Fruit fly (Drosophila melanogaster) whole organism, embryonic: Measurements from ENCODE around the gene CG11843.
A peak's percentile ranks its signal among the peaks of the same experiment; 100 is the strongest.

Source experiments
- Aef1 ChIP-seq: fragments of 200-800 bp; sonication (Bioruptor generic); IDR thresholded peaks from 3 replicates; pipeline ENCODE4 v1.3.6; 2022; ENCODE audit warnings: missing biosample characterization, missing genetic modification characterization
- CG10274 ChIP-seq: fragments of 200-800 bp; sonication (Bioruptor generic); optimal IDR thresholded peaks from 3 replicates; lab custom pipeline; 2017; ENCODE audit warnings: missing biosample characterization, mild to moderate bottlenecking, missing genetic modification characterization
- CG10366 ChIP-seq: fragments of 200-800 bp; sonication (Bioruptor generic); IDR thresholded peaks from 2 replicates; pipeline ENCODE4 v1.3.6; 2022; ENCODE audit warnings: missing biosample characterization, missing genetic modification characterization
- CG12071 ChIP-seq: fragments of 200-800 bp; sonication (Bioruptor generic); optimal IDR thresholded peaks from 3 replicates; lab custom pipeline; 2018; ENCODE audit warnings: missing biosample characterization, mild to moderate bottlenecking, missing genetic modification characterization
- CG12942 ChIP-seq: fragments of 200-800 bp; sonication (Bioruptor generic); optimal IDR thresholded peaks from 3 replicates; lab custom pipeline; 2016; ENCODE audit warnings: missing biosample characterization, missing genetic modification characterization
- CG15514 ChIP-seq: fragments of 200-800 bp; sonication (Bioruptor generic); optimal IDR thresholded peaks from 3 replicates; lab custom pipeline; 2017; ENCODE audit warnings: missing biosample characterization, missing genetic modification characterization, mild to moderate bottlenecking, moderate library complexity, missing genetic modification reagents
- CG17359 ChIP-seq: fragments of 200-800 bp; sonication (Bioruptor generic); optimal IDR thresholded peaks from 3 replicates; lab custom pipeline; 2018; ENCODE audit warnings: missing biosample characterization, mild to moderate bottlenecking, missing genetic modification characterization, moderate library complexity
- CG17385 ChIP-seq: fragments of 200-800 bp; sonication (Bioruptor generic); optimal IDR thresholded peaks from 3 replicates; lab custom pipeline; 2018; ENCODE audit warnings: missing biosample characterization, mild to moderate bottlenecking, missing genetic modification characterization
- CG17829 ChIP-seq: fragments of 200-800 bp; optimal IDR thresholded peaks from 2 replicates; lab custom pipeline; 2019; ENCODE audit warnings: missing biosample characterization, mild to moderate bottlenecking, missing genetic modification characterization, moderate library complexity
- CG1792 ChIP-seq: fragments of 200-800 bp; sonication (Bioruptor generic); optimal IDR thresholded peaks from 2 replicates; lab custom pipeline; 2016; ENCODE audit warnings: missing biosample characterization, missing genetic modification characterization
- CG18476 ChIP-seq: fragments of 200-800 bp; sonication (Bioruptor generic); optimal IDR thresholded peaks from 2 replicates; lab custom pipeline; 2016; ENCODE audit warnings: missing biosample characterization, mild to moderate bottlenecking, missing genetic modification characterization
- CG31388 ChIP-seq: fragments of 200-800 bp; sonication (Bioruptor generic); optimal IDR thresholded peaks from 2 replicates; lab custom pipeline; 2016; ENCODE audit warnings: missing biosample characterization, missing genetic modification characterization
- CG32767 ChIP-seq: fragments of 200-800 bp; sonication (Bioruptor generic); IDR thresholded peaks from 2 replicates; pipeline ENCODE4 v1.3.6; 2022; ENCODE audit warnings: missing biosample characterization, missing genetic modification characterization
- CG3838 ChIP-seq: fragments of 200-800 bp; sonication (Bioruptor generic); optimal IDR thresholded peaks from 3 replicates; lab custom pipeline; 2016; ENCODE audit warnings: missing biosample characterization, missing genetic modification characterization
- CG3847 ChIP-seq: fragments of 200-800 bp; sonication (Bioruptor generic); IDR thresholded peaks from 2 replicates; pipeline ENCODE4 v1.3.6; 2022; ENCODE audit warnings: missing biosample characterization, missing genetic modification characterization
- CG4424 ChIP-seq: fragments of 200-800 bp; sonication (Bioruptor generic); optimal IDR thresholded peaks from 3 replicates; lab custom pipeline; 2016; ENCODE audit warnings: missing biosample characterization, missing genetic modification characterization
- CG7372 ChIP-seq: fragments of 200-800 bp; sonication (Bioruptor generic); IDR thresholded peaks from 2 replicates; pipeline ENCODE4 v1.3.6; 2022; ENCODE audit warnings: missing biosample characterization, missing genetic modification characterization
- CG7745 ChIP-seq: fragments of 200-800 bp; sonication (Bioruptor generic); optimal IDR thresholded peaks from 2 replicates; lab custom pipeline; 2018; ENCODE audit warnings: missing biosample characterization, mild to moderate bottlenecking, missing genetic modification characterization, moderate library complexity
- CG8290 ChIP-seq, 3 experiments: fragments of 200-800 bp; sonication (Bioruptor generic); optimal IDR thresholded peaks; 2 replicates each; lab custom pipeline; 2016 to 2019; ENCODE audit warnings: missing biosample characterization in 3 of 3, missing genetic modification characterization in 3 of 3, mild to moderate bottlenecking in 2 of 3, moderate library complexity in 1 of 3
- CG8359 ChIP-seq: fragments of 200-800 bp; sonication (Bioruptor generic); optimal IDR thresholded peaks from 2 replicates; lab custom pipeline; 2017; ENCODE audit warnings: missing biosample characterization, mild to moderate bottlenecking, missing genetic modification characterization, borderline replicate concordance
- CG8478 ChIP-seq: fragments of >200 bp; optimal IDR thresholded peaks from 2 replicates; lab custom pipeline; 2018
- CG8765 ChIP-seq: fragments of 200-800 bp; sonication (Bioruptor generic); IDR thresholded peaks from 2 replicates; pipeline ENCODE4 v1.3.6; 2022; ENCODE audit warnings: missing biosample characterization, missing genetic modification characterization
- CG8924 ChIP-seq: fragments of 200-800 bp; optimal IDR thresholded peaks from 3 replicates; lab custom pipeline; 2019; ENCODE audit warnings: missing biosample characterization, mild to moderate bottlenecking, missing genetic modification characterization, moderate library complexity
- CG9437 ChIP-seq: fragments of 200-800 bp; sonication (Bioruptor generic); optimal IDR thresholded peaks from 2 replicates; lab custom pipeline; 2018; ENCODE audit warnings: missing biosample characterization, mild to moderate bottlenecking, missing genetic modification characterization
- CkIIα-i1 ChIP-seq: fragments of 200-800 bp; sonication (Bioruptor generic); IDR thresholded peaks from 2 replicates; pipeline ENCODE4 v1.3.6; 2022; ENCODE audit warnings: missing biosample characterization, missing genetic modification characterization
- Dip2 ChIP-seq: fragments of 200-800 bp; sonication (Bioruptor generic); IDR thresholded peaks from 2 replicates; pipeline ENCODE4 v1.3.6; 2022; ENCODE audit warnings: missing biosample characterization, missing genetic modification characterization
- Elba2 ChIP-seq: fragments of 200-800 bp; sonication (Bioruptor generic); optimal IDR thresholded peaks from 3 replicates; lab custom pipeline; 2016; ENCODE audit warnings: missing biosample characterization, missing genetic modification characterization
- Fer1 ChIP-seq: fragments of 200-800 bp; sonication (Bioruptor generic); optimal IDR thresholded peaks from 2 replicates; lab custom pipeline; 2017; ENCODE audit warnings: missing biosample characterization, mild to moderate bottlenecking, missing genetic modification characterization
- Fer3 ChIP-seq: fragments of 200-800 bp; sonication (Bioruptor generic); optimal IDR thresholded peaks from 2 replicates; lab custom pipeline; 2018; ENCODE audit warnings: missing biosample characterization, mild to moderate bottlenecking, missing genetic modification characterization, moderate library complexity
- Hand ChIP-seq: fragments of 200-800 bp; sonication (Bioruptor generic); optimal IDR thresholded peaks from 2 replicates; lab custom pipeline; 2017; ENCODE audit warnings: mild to moderate bottlenecking, missing biosample characterization, missing genetic modification reagents, missing genetic modification characterization
- Lim3 ChIP-seq: fragments of 200-800 bp; sonication (Bioruptor generic); IDR thresholded peaks from 2 replicates; pipeline ENCODE4 v1.3.6; 2022; ENCODE audit warnings: missing biosample characterization, missing genetic modification characterization
- Mes4 ChIP-seq: fragments of 200-800 bp; sonication (Bioruptor generic); optimal IDR thresholded peaks from 2 replicates; lab custom pipeline; 2016; ENCODE audit warnings: missing biosample characterization, missing genetic modification characterization
- NC2α ChIP-seq: fragments of 200-800 bp; sonication (Bioruptor generic); optimal IDR thresholded peaks from 2 replicates; lab custom pipeline; 2016; ENCODE audit warnings: missing biosample characterization, missing genetic modification characterization
- Vsx1 ChIP-seq: fragments of 200-800 bp; sonication (Bioruptor generic); optimal IDR thresholded peaks from 2 replicates; lab custom pipeline; 2017; ENCODE audit warnings: missing biosample characterization, mild to moderate bottlenecking, missing genetic modification characterization, missing genetic modification reagents
- YL-1 ChIP-seq: fragments of 200-800 bp; sonication (Bioruptor generic); optimal IDR thresholded peaks from 3 replicates; lab custom pipeline; 2017; ENCODE audit warnings: missing biosample characterization, mild to moderate bottlenecking, missing genetic modification characterization
- bcd ChIP-seq: fragments of 200-800 bp; sonication (Bioruptor generic); optimal IDR thresholded peaks from 2 replicates; lab custom pipeline; 2017; ENCODE audit warnings: missing biosample characterization, mild to moderate bottlenecking, missing genetic modification characterization
- cad ChIP-seq: fragments of >200 bp; optimal IDR thresholded peaks from 2 replicates; lab custom pipeline; 2017; ENCODE audit warnings: missing biosample characterization, missing genetic modification characterization
- dysf ChIP-seq: fragments of 200-800 bp; sonication (Bioruptor generic); IDR thresholded peaks from 3 replicates; pipeline ENCODE4 v1.3.6; 2022; ENCODE audit warnings: missing biosample characterization, missing genetic modification characterization
- gce ChIP-seq: fragments of 200-800 bp; sonication (Bioruptor generic); IDR thresholded peaks from 3 replicates; pipeline ENCODE4 v1.3.6; 2022; ENCODE audit warnings: missing biosample characterization, missing genetic modification characterization
- gcm2 ChIP-seq: fragments of 200-800 bp; sonication (Bioruptor generic); optimal IDR thresholded peaks from 2 replicates; lab custom pipeline; 2016; ENCODE audit warnings: missing biosample characterization, missing genetic modification characterization
- hb ChIP-seq: fragments of 200-800 bp; sonication (Bioruptor generic); IDR thresholded peaks from 3 replicates; pipeline ENCODE4 v1.3.6; 2022; ENCODE audit warnings: missing biosample characterization, missing genetic modification characterization; ENCODE audit not compliant: partially characterized antibody
- nmo ChIP-seq: fragments of 200-800 bp; sonication (Bioruptor generic); optimal IDR thresholded peaks from 2 replicates; lab custom pipeline; 2018; ENCODE audit warnings: missing biosample characterization, mild to moderate bottlenecking, missing genetic modification characterization, moderate library complexity
- run ChIP-seq: fragments of 200-800 bp; sonication (Bioruptor generic); optimal IDR thresholded peaks from 3 replicates; lab custom pipeline; 2018; ENCODE audit warnings: missing biosample characterization, mild to moderate bottlenecking, missing genetic modification characterization
- sc ChIP-seq, 3 experiments: fragments of >200 bp in 2 of 3; fragments of 200-800 bp in 1 of 3; sonication (Bioruptor generic) in 1 of 3; optimal IDR thresholded peaks; 2 replicates in 2 of 3; 3 replicates in 1 of 3; lab custom pipeline; 2017; ENCODE audit warnings: mild to moderate bottlenecking in 1 of 3, missing biosample characterization in 1 of 3, missing genetic modification characterization in 1 of 3, missing genetic modification reagents in 1 of 3
- sr ChIP-seq: fragments of 200-800 bp; sonication (Bioruptor generic); IDR thresholded peaks from 3 replicates; pipeline ENCODE4 v1.3.6; 2022; ENCODE audit warnings: missing biosample characterization, missing genetic modification characterization
- tgo ChIP-seq: fragments of 200-800 bp; sonication (Bioruptor generic); IDR thresholded peaks from 3 replicates; pipeline ENCODE4 v1.3.6; 2022; ENCODE audit warnings: missing biosample characterization, missing genetic modification characterization
- tio ChIP-seq: fragments of 200-800 bp; sonication (Bioruptor generic); optimal IDR thresholded peaks from 2 replicates; lab custom pipeline; 2017; ENCODE audit warnings: missing biosample characterization, missing genetic modification characterization, inconsistent platforms
- wek ChIP-seq: fragments of 200-800 bp; sonication (Bioruptor generic); optimal IDR thresholded peaks from 3 replicates; lab custom pipeline; 2018; ENCODE audit warnings: missing biosample characterization, mild to moderate bottlenecking, missing genetic modification characterization, moderate library complexity
- zf30C ChIP-seq: fragments of 200-800 bp; sonication (Bioruptor generic); optimal IDR thresholded peaks from 3 replicates; lab custom pipeline; 2018; ENCODE audit warnings: missing biosample characterization, mild to moderate bottlenecking, missing genetic modification characterization

CG11843 gene

DNA sequence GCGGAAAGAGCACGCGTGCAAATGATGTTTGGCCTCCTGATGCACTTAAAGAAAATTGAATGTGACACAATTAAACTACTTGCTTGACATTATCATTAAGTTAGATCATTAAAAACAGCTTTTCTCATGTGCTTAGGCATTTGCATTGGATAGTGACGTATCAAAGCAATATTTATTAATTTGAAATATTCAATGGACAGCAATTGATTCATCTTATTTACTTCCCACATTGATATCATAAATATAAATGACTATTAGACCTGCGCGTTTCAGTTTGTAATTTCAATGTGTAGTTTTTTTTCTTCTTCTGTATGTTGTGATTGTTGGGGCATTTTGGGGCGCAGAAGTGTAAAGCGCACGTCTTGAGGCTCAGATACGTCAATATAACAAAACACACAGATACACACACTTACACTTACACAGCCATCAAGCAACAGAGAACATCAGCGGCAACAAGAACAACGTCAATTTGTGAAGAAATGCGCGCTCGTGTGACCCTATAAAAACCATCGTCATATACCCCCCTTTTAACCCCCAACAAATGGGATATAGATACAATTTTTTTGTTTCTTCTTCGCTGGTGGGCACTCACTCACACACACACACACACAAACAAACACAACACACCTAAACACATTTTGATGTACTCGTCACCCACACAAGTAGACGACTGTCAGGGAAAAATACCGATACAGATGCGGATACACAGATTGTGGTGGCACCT is 35.0 kb downstream of the CG11843 start (continued):
- TF ChIP-seq CG8290 (GFP tag; optimal IDR thresholded peaks at IDR 0.05; lab: Kevin White, UChicago) (no peak), CG8290 (tag; optimal IDR thresholded peaks at IDR 0.05; lab: Kevin White, UChicago) (peak in 1 of 2 experiments; percentile 33), Aef1 (GFP tag; lab: Robert Waterston, UW) (peak; percentile 33; the same call in 2 of the 3 replicates), Mes4 (GFP tag; lab: Kevin White, UChicago) (peak; percentile 48), CG1792 (GFP tag; lab: Kevin White, UChicago) (no peak), Fer3 (peak; percentile 68), CG9437 (GFP tag; lab: Kevin White, UChicago) (peak; percentile 66), Vsx1 (GFP tag; lab: Kevin White, UChicago) (no peak), Hand (GFP tag; lab: Kevin White, UChicago) (peak; percentile 67), CG18476 (GFP tag; lab: Kevin White, UChicago) (peak; percentile 62), CG3838 (GFP tag; lab: Kevin White, UChicago) (no peak), nmo (GFP tag; lab: Kevin White, UChicago) (peak; percentile 84), CG7372 (peak; percentile 51; the same call in 1 of the 2 replicates), sc (optimal IDR thresholded peaks at IDR 0.05; lab: Kevin White, UChicago) (no peak), sc (GFP tag; optimal IDR thresholded peaks at IDR 0.05; lab: Kevin White, UChicago) (peak; percentile 54), YL-1 (GFP tag; lab: Kevin White, UChicago) (peak; percentile 21), CG17385 (peak; percentile 55), Fer1 (GFP tag; lab: Kevin White, UChicago) (peak; percentile 58), CG8478 (lab: Kevin White, UChicago) (no peak), wek (GFP tag; lab: Kevin White, UChicago) (no peak), CG8924 (tag; lab: Kevin White, UChicago) (peak; percentile 80), Lim3 (no peak), sr (GFP tag; lab: Robert Waterston, UW) (no peak), CG7745 (tag; lab: Kevin White, UChicago) (no peak), run (tag; lab: Kevin White, UChicago) (peak; percentile 41), dysf (GFP tag; lab: Robert Waterston, UW) (peak; percentile 77), hb (no peak), CG32767 (GFP tag; lab: Robert Waterston, UW) (peak; percentile 26; the same call in 1 of the 2 replicates), tgo (GFP tag; lab: Robert Waterston, UW) (peak; percentile 70), CG17359 (tag; lab: Kevin White, UChicago) (peak; percentile 74), gce (0 out of 3 replicates have a peak, but pooled peaks have one; percentile 41), CG8765 (GFP tag; lab: Robert Waterston, UW) (0 out of 2 replicates have a peak, but pooled peaks have one; percentile 20), CG4424 (GFP tag; lab: Kevin White, UChicago) (peak; percentile 75), CG12942 (GFP tag; lab: Kevin White, UChicago) (peak; percentile 41), bcd (GFP tag; lab: Kevin White, UChicago) (peak; percentile 69), CG15514 (GFP tag; lab: Kevin White, UChicago) (peak; percentile 47), cad (GFP tag; lab: Kevin White, UChicago) (no peak), NC2α (GFP tag; lab: Kevin White, UChicago) (peak; percentile 16), Dip2 (GFP tag; lab: Robert Waterston, UW) (no peak), CkIIα-i1 (GFP tag; lab: Robert Waterston, UW) (no peak), CG3847 (GFP tag; lab: Robert Waterston, UW) (peak; percentile 57), Elba2 (GFP tag; lab: Kevin White, UChicago) (no peak), gcm2 (no peak), CG17829 (tag; lab: Kevin White, UChicago) (peak; percentile 72), CG31388 (no peak), tio (peak; percentile 71), zf30C (GFP tag; lab: Kevin White, UChicago) (peak; percentile 63), CG10366 (peak; percentile 54), CG12071 (GFP tag; lab: Kevin White, UChicago) (peak; percentile 49), CG10274 (GFP tag; lab: Kevin White, UChicago) (peak; percentile 33), CG8359 (GFP tag; lab: Kevin White, UChicago) (peak; percentile 23)
